Worm (Caenorhabditis elegans) whole organism, L3 larva: ENCODE data around the gene hot-2.

Experiments
- R02D3.7 ChIP-seq: fragments of 150-350 bp; optimal IDR thresholded peaks from 2 replicates; lab custom pipeline; 2014; ENCODE audit warnings: missing biosample characterization, missing genetic modification characterization
- aly-2 ChIP-seq: fragments of 150-350 bp; optimal IDR thresholded peaks from 2 replicates; lab custom pipeline; 2014; ENCODE audit warnings: missing biosample characterization, missing genetic modification characterization
- ama-1 ChIP-seq: fragments of 150-350 bp; optimal IDR thresholded peaks from 2 replicates; lab custom pipeline; 2018
- ceh-28 ChIP-seq: fragments of 150-350 bp; optimal IDR thresholded peaks from 2 replicates; lab custom pipeline; 2014; ENCODE audit warnings: missing biosample characterization, missing genetic modification reagents, missing genetic modification characterization
- ceh-82 ChIP-seq: fragments of 150-350 bp; optimal IDR thresholded peaks from 2 replicates; lab custom pipeline; 2014; ENCODE audit warnings: missing biosample characterization, missing genetic modification characterization
- ceh-9 ChIP-seq: sonication (generic microtip); optimal IDR thresholded peaks from 2 replicates; lab custom pipeline; 2018; ENCODE audit warnings: missing biosample characterization, missing genetic modification characterization
- egl-27 ChIP-seq: sonication (generic microtip); optimal IDR thresholded peaks from 4 replicates; lab custom pipeline; 2017; ENCODE audit warnings: missing biosample characterization, missing genetic modification reagents, missing genetic modification characterization
- egl-5 ChIP-seq: fragments of 150-350 bp; optimal IDR thresholded peaks from 2 replicates; lab custom pipeline; 2017; ENCODE audit warnings: missing biosample characterization, missing genetic modification reagents, missing genetic modification characterization, inconsistent platforms
- elt-1 ChIP-seq: fragments of 150-350 bp; optimal IDR thresholded peaks from 2 replicates; lab custom pipeline; 2014; ENCODE audit warnings: missing biosample characterization, missing genetic modification characterization
- elt-2 ChIP-seq: sonication (generic microtip); optimal IDR thresholded peaks from 2 replicates; lab custom pipeline; 2016; ENCODE audit warnings: missing genetic modification reagents, mild to moderate bottlenecking, missing genetic modification characterization, missing compliant biosample characterization
- elt-3 ChIP-seq, 3 experiments: fragments of 150-350 bp in 1 of 3; sonication (generic microtip) in 2 of 3; optimal IDR thresholded peaks; 2 replicates in 2 of 3; 4 replicates in 1 of 3; lab custom pipeline; 2014 to 2017; ENCODE audit warnings: missing biosample characterization in 3 of 3, missing genetic modification characterization in 3 of 3
- fkh-10 ChIP-seq: sonication (generic microtip); optimal IDR thresholded peaks from 2 replicates; lab custom pipeline; 2017; ENCODE audit warnings: missing biosample characterization, missing genetic modification reagents, missing genetic modification characterization
- fkh-2 ChIP-seq: fragments of 150-350 bp; optimal IDR thresholded peaks from 2 replicates; lab custom pipeline; 2014; ENCODE audit warnings: missing biosample characterization, missing genetic modification reagents, missing genetic modification characterization
- hmg-11 ChIP-seq: sonication (generic microtip); optimal IDR thresholded peaks from 2 replicates; lab custom pipeline; 2016; ENCODE audit warnings: missing genetic modification characterization, missing compliant biosample characterization
- jun-1 ChIP-seq: fragments of 150-350 bp; optimal IDR thresholded peaks from 2 replicates; lab custom pipeline; 2014; ENCODE audit warnings: missing biosample characterization, missing genetic modification reagents, missing genetic modification characterization
- lin-15B ChIP-seq: fragments of 150-350 bp; optimal IDR thresholded peaks from 2 replicates; lab custom pipeline; 2014; ENCODE audit warnings: missing biosample characterization, missing genetic modification characterization
- lin-39 ChIP-seq: fragments of 150-350 bp; optimal IDR thresholded peaks from 2 replicates; lab custom pipeline; 2018; ENCODE audit warnings: missing biosample characterization, missing genetic modification reagents, missing genetic modification characterization
- lsy-12 ChIP-seq: sonication (generic microtip); optimal IDR thresholded peaks from 2 replicates; lab custom pipeline; 2016; ENCODE audit warnings: mild to moderate bottlenecking, missing genetic modification characterization, missing compliant biosample characterization
- mdl-1 ChIP-seq: fragments of 150-350 bp; optimal IDR thresholded peaks from 2 replicates; lab custom pipeline; 2014; ENCODE audit warnings: missing biosample characterization, missing genetic modification characterization
- mml-1 ChIP-seq: fragments of 150-350 bp; sonication (generic microtip); optimal IDR thresholded peaks from 3 replicates; lab custom pipeline; 2014; ENCODE audit warnings: missing biosample characterization, missing genetic modification characterization
- nfya-1 ChIP-seq: sonication (generic microtip); optimal IDR thresholded peaks from 2 replicates; lab custom pipeline; 2017; ENCODE audit warnings: missing genetic modification characterization, mild to moderate bottlenecking, missing compliant biosample characterization, antibody characterized with exemption, moderate library complexity; ENCODE audit not compliant: insufficient read depth
- nhr-11 ChIP-seq: fragments of 150-350 bp; optimal IDR thresholded peaks from 2 replicates; lab custom pipeline; 2014; ENCODE audit warnings: missing biosample characterization, missing genetic modification characterization
- nhr-12 ChIP-seq: fragments of 150-350 bp; optimal IDR thresholded peaks from 2 replicates; lab custom pipeline; 2014; ENCODE audit warnings: missing biosample characterization, missing genetic modification characterization
- nhr-23 ChIP-seq: fragments of 150-350 bp; optimal IDR thresholded peaks from 2 replicates; lab custom pipeline; 2014; ENCODE audit warnings: missing biosample characterization, missing genetic modification reagents, missing genetic modification characterization
- nhr-25 ChIP-seq: sonication (generic microtip); optimal IDR thresholded peaks from 2 replicates; lab custom pipeline; 2017; ENCODE audit warnings: missing biosample characterization, missing genetic modification characterization
- nhr-28 ChIP-seq: fragments of 150-350 bp; optimal IDR thresholded peaks from 2 replicates; lab custom pipeline; 2014; ENCODE audit warnings: missing biosample characterization, missing genetic modification characterization
- nhr-43 ChIP-seq: sonication (generic microtip); optimal IDR thresholded peaks from 2 replicates; lab custom pipeline; 2016; ENCODE audit warnings: mild to moderate bottlenecking, missing genetic modification characterization, missing compliant biosample characterization; ENCODE audit not compliant: poor library complexity, severe bottlenecking
- nhr-67 ChIP-seq: fragments of 150-350 bp; optimal IDR thresholded peaks from 2 replicates; lab custom pipeline; 2014; ENCODE audit warnings: missing biosample characterization, missing genetic modification characterization
- nhr-76 ChIP-seq: fragments of 150-350 bp; sonication (generic microtip); optimal IDR thresholded peaks from 5 replicates; lab custom pipeline; 2014; ENCODE audit warnings: missing biosample characterization, missing genetic modification characterization
- nhr-77 ChIP-seq: fragments of 150-350 bp; optimal IDR thresholded peaks from 2 replicates; lab custom pipeline; 2014; ENCODE audit warnings: missing biosample characterization, missing genetic modification characterization
- pha-4 ChIP-seq: fragments of 150-350 bp; optimal IDR thresholded peaks from 2 replicates; lab custom pipeline; 2014; ENCODE audit warnings: missing biosample characterization, missing genetic modification reagents, missing genetic modification characterization
- pqm-1 ChIP-seq: fragments of 150-350 bp; optimal IDR thresholded peaks from 2 replicates; lab custom pipeline; 2017; ENCODE audit warnings: missing biosample characterization, missing genetic modification characterization, inconsistent platforms
- sea-2 ChIP-seq: fragments of 150-350 bp; sonication (generic microtip); optimal IDR thresholded peaks from 4 replicates; lab custom pipeline; 2014; ENCODE audit warnings: missing biosample characterization, missing genetic modification reagents, missing genetic modification characterization
- skn-1 ChIP-seq: fragments of 150-350 bp; optimal IDR thresholded peaks from 2 replicates; lab custom pipeline; 2014; ENCODE audit warnings: missing biosample characterization, missing genetic modification characterization
- snpc-4 ChIP-seq: fragments of 150-350 bp; optimal IDR thresholded peaks from 2 replicates; lab custom pipeline; 2014; ENCODE audit warnings: missing biosample characterization, missing genetic modification characterization
- tbx-2 ChIP-seq: sonication (generic microtip); optimal IDR thresholded peaks from 2 replicates; lab custom pipeline; 2016; ENCODE audit warnings: mild to moderate bottlenecking, missing genetic modification characterization, missing compliant biosample characterization
- unc-39 ChIP-seq: sonication (generic microtip); optimal IDR thresholded peaks from 4 replicates; lab custom pipeline; 2017; ENCODE audit warnings: missing biosample characterization, missing genetic modification characterization
- unc-62 ChIP-seq: fragments of 150-350 bp; sonication (generic microtip); optimal IDR thresholded peaks from 4 replicates; lab custom pipeline; 2014; ENCODE audit warnings: missing biosample characterization, missing genetic modification reagents, missing genetic modification characterization
- zag-1 ChIP-seq: fragments of 150-350 bp; optimal IDR thresholded peaks from 2 replicates; lab custom pipeline; 2014; ENCODE audit warnings: missing biosample characterization, missing genetic modification characterization
- ztf-11 ChIP-seq: fragments of 150-350 bp; optimal IDR thresholded peaks from 2 replicates; lab custom pipeline; 2014; ENCODE audit warnings: missing biosample characterization, missing genetic modification characterization
- ztf-4 ChIP-seq: fragments of 150-350 bp; optimal IDR thresholded peaks from 2 replicates; lab custom pipeline; 2014; ENCODE audit warnings: missing biosample characterization, missing genetic modification characterization

hot-2 gene

ce11 chrV:19189963-19190597, 15.5 kb downstream of the hot-2 start, which contains the start of the genes Y39B6A.3 and pph-5:
TSS of gene Y39B6A.3 (minus strand) at chrV:19190013.
TSS of gene pph-5 (plus strand) at chrV:19190547.
- TF ChIP-seq mdl-1 (tag; lab: Kevin White, UChicago) (no peak), nhr-43 (tag; lab: Kevin White, UChicago) (no peak), pha-4 (tag; lab: Kevin White, UChicago) (peak; percentile 8), nhr-67 (no peak), ztf-11 (no peak), nfya-1 (tag; lab: Kevin White, UChicago) (peak; percentile 23), ztf-4 (tag; lab: Kevin White, UChicago) (no peak), skn-1 (tag; lab: Kevin White, UChicago) (no peak), fkh-10 (GFP tag; lab: Kevin White, UChicago) (peak; percentile 1), unc-62 (GFP tag; lab: Kevin White, UChicago) (no peak), tbx-2 (no peak), lin-15B (tag; lab: Kevin White, UChicago) (peak; percentile 74), elt-1 (tag; lab: Kevin White, UChicago) (no peak), nhr-28 (tag; lab: Kevin White, UChicago) (no peak), nhr-25 (no peak), lsy-12 (tag; lab: Kevin White, UChicago) (no peak), sea-2 (no peak), nhr-12 (no peak), ceh-9 (tag; lab: Kevin White, UChicago) (no peak), unc-39 (no peak), elt-3 (tag; optimal IDR thresholded peaks at IDR 0.05; lab: Kevin White, UChicago) (no peak), ceh-28 (tag; lab: Kevin White, UChicago) (peak; percentile 0), nhr-76 (tag; lab: Kevin White, UChicago) (no peak), R02D3.7 (tag; lab: Kevin White, UChicago) (peak; percentile 97), ceh-82 (tag; lab: Kevin White, UChicago) (no peak), fkh-2 (tag; lab: Kevin White, UChicago) (no peak), nhr-11 (tag; lab: Kevin White, UChicago) (no peak), ama-1 (no peak), egl-27 (tag; lab: Kevin White, UChicago) (no peak), pqm-1 (tag; lab: Kevin White, UChicago) (peak; percentile 8), jun-1 (tag; lab: Kevin White, UChicago) (no peak), hmg-11 (no peak), nhr-23 (tag; lab: Kevin White, UChicago) (no peak), nhr-77 (no peak), zag-1 (no peak), elt-2 (tag; lab: Kevin White, UChicago) (peak; percentile 25), egl-5 (tag; lab: Kevin White, UChicago) (no peak)
- TF ChIP-seq, all 47 proteins: peak for 8

- TF ChIP-seq nhr-12 (no peak), zag-1 (no peak), nhr-11 (tag; lab: Kevin White, UChicago) (no peak), mml-1 (tag; lab: Kevin White, UChicago) (no peak), ztf-11 (no peak), ceh-82 (tag; lab: Kevin White, UChicago) (no peak), ceh-9 (tag; lab: Kevin White, UChicago) (no peak), jun-1 (tag; lab: Kevin White, UChicago) (no peak), snpc-4 (tag; lab: Kevin White, UChicago) (no peak), aly-2 (no peak), fkh-10 (GFP tag; lab: Kevin White, UChicago) (no peak), lin-39 (tag; lab: Kevin White, UChicago) (no peak), tbx-2 (no peak), sea-2 (no peak), mdl-1 (tag; lab: Kevin White, UChicago) (no peak), elt-3 (tag; optimal IDR thresholded peaks at IDR 0.05; lab: Kevin White, UChicago) (no peak), hmg-11 (no peak), nhr-67 (no peak), ama-1 (no peak)
These were observed 26.6 kb downstream of the hot-2 start for ce11 chrV:19201190-19201589.
